Fruit fly (Drosophila melanogaster) whole organism, embryonic: ENCODE results near the gene Jhbp7.
A peak's percentile ranks its signal among the peaks of the same experiment; 100 is the strongest.

ENCODE experiments used
- Antp ChIP-seq: fragments of 200-800 bp; sonication (Bioruptor generic); optimal IDR thresholded peaks from 3 replicates; lab custom pipeline; 2016; ENCODE audit warnings: missing biosample characterization, missing genetic modification characterization
- CG11560 ChIP-seq: fragments of 200-800 bp; sonication (Bioruptor generic); IDR thresholded peaks from 3 replicates; pipeline ENCODE4 v1.3.6; 2022; ENCODE audit warnings: missing biosample characterization, missing genetic modification characterization
- CG12236 ChIP-seq: fragments of 200-800 bp; sonication (Bioruptor generic); optimal IDR thresholded peaks from 2 replicates; lab custom pipeline; 2016; ENCODE audit warnings: missing biosample characterization, missing genetic modification characterization
- CG1233 ChIP-seq: fragments of 200-800 bp; sonication (Bioruptor generic); optimal IDR thresholded peaks from 4 replicates; lab custom pipeline; 2018; ENCODE audit warnings: missing biosample characterization, mild to moderate bottlenecking, missing genetic modification characterization
- CG14965 ChIP-seq: fragments of 200-800 bp; sonication (Bioruptor generic); optimal IDR thresholded peaks from 2 replicates; lab custom pipeline; 2016; ENCODE audit warnings: missing biosample characterization, missing genetic modification characterization, borderline replicate concordance
- CG15073 ChIP-seq: fragments of 200-800 bp; sonication (Bioruptor generic); optimal IDR thresholded peaks from 2 replicates; lab custom pipeline; 2016; ENCODE audit warnings: missing biosample characterization, missing genetic modification characterization
- CG30403 ChIP-seq: fragments of 200-800 bp; sonication (Bioruptor generic); optimal IDR thresholded peaks from 3 replicates; lab custom pipeline; 2016; ENCODE audit warnings: missing biosample characterization, missing genetic modification characterization
- CG3163 ChIP-seq: fragments of 200-800 bp; sonication (Bioruptor generic); optimal IDR thresholded peaks from 3 replicates; lab custom pipeline; 2016; ENCODE audit warnings: missing biosample characterization, missing genetic modification characterization
- CG34224 ChIP-seq: fragments of 200-800 bp; sonication (Bioruptor generic); IDR thresholded peaks from 3 replicates; pipeline ENCODE4 v1.3.6; 2022; ENCODE audit warnings: missing biosample characterization, missing genetic modification characterization; ENCODE audit not compliant: partially characterized antibody
- CG34422 ChIP-seq: fragments of 200-800 bp; sonication (Bioruptor generic); IDR thresholded peaks from 3 replicates; pipeline ENCODE4 v1.3.6; 2022; ENCODE audit warnings: missing biosample characterization, missing genetic modification characterization
- CG42726 ChIP-seq: fragments of 200-800 bp; sonication (Bioruptor generic); IDR thresholded peaks from 2 replicates; pipeline ENCODE4 v1.3.6; 2022; ENCODE audit warnings: missing biosample characterization, missing genetic modification characterization; ENCODE audit not compliant: partially characterized antibody
- CG5180 ChIP-seq: fragments of 200-800 bp; sonication (Bioruptor generic); optimal IDR thresholded peaks from 3 replicates; lab custom pipeline; 2017; ENCODE audit warnings: missing biosample characterization, missing genetic modification characterization, mild to moderate bottlenecking, moderate library complexity, missing genetic modification reagents
- CG5953 ChIP-seq: fragments of 200-800 bp; sonication (Bioruptor generic); IDR thresholded peaks from 2 replicates; pipeline ENCODE4 v1.3.6; 2022; ENCODE audit warnings: missing biosample characterization, missing genetic modification characterization
- CG7556 ChIP-seq: fragments of 200-800 bp; sonication (Bioruptor generic); optimal IDR thresholded peaks from 2 replicates; lab custom pipeline; 2017; ENCODE audit warnings: missing biosample characterization, mild to moderate bottlenecking, missing genetic modification characterization
- CG9727 ChIP-seq: fragments of 200-800 bp; sonication (Bioruptor generic); optimal IDR thresholded peaks from 3 replicates; lab custom pipeline; 2017; ENCODE audit warnings: missing biosample characterization, mild to moderate bottlenecking, missing genetic modification characterization
- CG9817 ChIP-seq: fragments of 200-800 bp; sonication (Bioruptor generic); optimal IDR thresholded peaks from 2 replicates; lab custom pipeline; 2018; ENCODE audit warnings: missing biosample characterization, mild to moderate bottlenecking, missing genetic modification characterization, moderate library complexity
- CG9932 ChIP-seq: fragments of 200-800 bp; sonication (Bioruptor generic); IDR thresholded peaks from 2 replicates; pipeline ENCODE4 v1.3.6; 2022; ENCODE audit warnings: missing biosample characterization, missing genetic modification characterization
- Chrac-16 ChIP-seq: fragments of 200-800 bp; sonication (Bioruptor generic); optimal IDR thresholded peaks from 3 replicates; lab custom pipeline; 2016; ENCODE audit warnings: missing biosample characterization, missing genetic modification characterization
- D19B ChIP-seq: fragments of 200-800 bp; sonication (Bioruptor generic); optimal IDR thresholded peaks from 2 replicates; lab custom pipeline; 2017; ENCODE audit warnings: missing biosample characterization, mild to moderate bottlenecking, missing genetic modification characterization
- ERR ChIP-seq: fragments of 200-800 bp; sonication (Bioruptor generic); optimal IDR thresholded peaks from 2 replicates; lab custom pipeline; 2016; ENCODE audit warnings: missing biosample characterization, missing genetic modification characterization
- Fer3 ChIP-seq: fragments of 200-800 bp; sonication (Bioruptor generic); optimal IDR thresholded peaks from 2 replicates; lab custom pipeline; 2018; ENCODE audit warnings: missing biosample characterization, mild to moderate bottlenecking, missing genetic modification characterization, moderate library complexity
- Hmx ChIP-seq: fragments of 200-800 bp; sonication (Bioruptor generic); optimal IDR thresholded peaks from 2 replicates; lab custom pipeline; 2016; ENCODE audit warnings: missing biosample characterization, missing genetic modification characterization
- Hr3 ChIP-seq: fragments of 200-800 bp; sonication (Bioruptor generic); optimal IDR thresholded peaks from 3 replicates; lab custom pipeline; 2016; ENCODE audit warnings: missing biosample characterization, missing genetic modification characterization
- Kr ChIP-seq: fragments of 200-800 bp; sonication (Bioruptor generic); optimal IDR thresholded peaks from 2 replicates; lab custom pipeline; 2017; ENCODE audit warnings: missing biosample characterization, mild to moderate bottlenecking, missing genetic modification characterization
- Lhr ChIP-seq: fragments of 200-800 bp; sonication (Bioruptor generic); optimal IDR thresholded peaks from 3 replicates; lab custom pipeline; 2017; ENCODE audit warnings: mild to moderate bottlenecking, missing biosample characterization, missing genetic modification reagents, missing genetic modification characterization
- Lpt ChIP-seq: fragments of >200 bp; optimal IDR thresholded peaks from 2 replicates; lab custom pipeline; 2018; ENCODE audit warnings: missing biosample characterization, missing genetic modification characterization
- Nf-YB ChIP-seq: fragments of 200-800 bp; sonication (Bioruptor generic); optimal IDR thresholded peaks from 3 replicates; lab custom pipeline; 2019; ENCODE audit warnings: missing biosample characterization, mild to moderate bottlenecking, missing genetic modification characterization, moderate library complexity
- Rx ChIP-seq: fragments of 200-800 bp; sonication (Bioruptor generic); IDR thresholded peaks from 2 replicates; pipeline ENCODE4 v1.3.6; 2022; ENCODE audit warnings: missing biosample characterization, missing genetic modification characterization
- Side ChIP-seq: fragments of 200-800 bp; sonication (Bioruptor generic); optimal IDR thresholded peaks from 2 replicates; lab custom pipeline; 2016; ENCODE audit warnings: missing biosample characterization, missing genetic modification characterization
- Spps ChIP-seq: fragments of 200-800 bp; sonication (Bioruptor generic); optimal IDR thresholded peaks from 2 replicates; lab custom pipeline; 2018; ENCODE audit warnings: missing biosample characterization, mild to moderate bottlenecking, missing genetic modification characterization
- al ChIP-seq: fragments of 200-800 bp; sonication (Bioruptor generic); IDR thresholded peaks from 2 replicates; pipeline ENCODE4 v1.3.6; 2022; ENCODE audit warnings: missing biosample characterization, missing genetic modification characterization
- amos ChIP-seq: fragments of 200-800 bp; sonication (Bioruptor generic); IDR thresholded peaks from 2 replicates; pipeline ENCODE4 v1.3.6; 2022; ENCODE audit warnings: missing biosample characterization, missing genetic modification characterization; ENCODE audit not compliant: partially characterized antibody
- ase ChIP-seq: fragments of 200-800 bp; sonication (Bioruptor generic); IDR thresholded peaks from 3 replicates; pipeline ENCODE4 v1.3.6; 2022; ENCODE audit warnings: missing biosample characterization, missing genetic modification characterization
- cato ChIP-seq: fragments of 200-800 bp; sonication (Bioruptor generic); optimal IDR thresholded peaks from 2 replicates; lab custom pipeline; 2016; ENCODE audit warnings: missing biosample characterization, missing genetic modification characterization, borderline replicate concordance
- cg ChIP-seq: fragments of 200-800 bp; sonication (Bioruptor generic); optimal IDR thresholded peaks from 3 replicates; lab custom pipeline; 2019; ENCODE audit warnings: missing biosample characterization, mild to moderate bottlenecking, missing genetic modification characterization, moderate library complexity
- danr ChIP-seq: fragments of 200-800 bp; sonication (Bioruptor generic); IDR thresholded peaks from 2 replicates; pipeline ENCODE4 v1.3.6; 2022; ENCODE audit warnings: missing biosample characterization, missing genetic modification characterization
- en ChIP-seq: fragments of 200-800 bp; sonication (Bioruptor generic); optimal IDR thresholded peaks from 2 replicates; lab custom pipeline; 2016; ENCODE audit warnings: missing biosample characterization, missing genetic modification characterization
- ewg ChIP-seq: fragments of 200-800 bp; sonication (Bioruptor generic); optimal IDR thresholded peaks from 3 replicates; lab custom pipeline; 2017; ENCODE audit warnings: mild to moderate bottlenecking, missing biosample characterization, missing genetic modification reagents, missing genetic modification characterization
- hkb ChIP-seq, 2 experiments: fragments of 200-800 bp in 1 of 2; fragments of >200 bp in 1 of 2; sonication (Bioruptor generic) in 1 of 2; IDR thresholded peaks in 1 of 2; optimal IDR thresholded peaks in 1 of 2; 2 replicates each; pipeline versions ENCODE4 v1.3.6 to Lab custom; 2017 to 2022; ENCODE audit warnings: missing biosample characterization in 1 of 2, missing genetic modification characterization in 1 of 2
- lola ChIP-seq, 3 experiments: fragments of >200 bp in 2 of 3; fragments of 200-800 bp in 1 of 3; sonication (Bioruptor generic) in 1 of 3; optimal IDR thresholded peaks; 2 replicates each; lab custom pipeline; 2017 to 2019; ENCODE audit warnings: missing biosample characterization in 3 of 3, missing genetic modification characterization in 3 of 3, mild to moderate bottlenecking in 1 of 3, moderate library complexity in 1 of 3
- nmo ChIP-seq: fragments of 200-800 bp; sonication (Bioruptor generic); optimal IDR thresholded peaks from 2 replicates; lab custom pipeline; 2018; ENCODE audit warnings: missing biosample characterization, mild to moderate bottlenecking, missing genetic modification characterization, moderate library complexity
- odd ChIP-seq: fragments of 200-800 bp; sonication (Bioruptor generic); optimal IDR thresholded peaks from 2 replicates; lab custom pipeline; 2017; ENCODE audit warnings: missing biosample characterization, mild to moderate bottlenecking, missing genetic modification characterization
- prd ChIP-seq, 3 experiments: fragments of >200 bp in 2 of 3; fragments of 200-800 bp in 1 of 3; sonication (Bioruptor generic) in 1 of 3; optimal IDR thresholded peaks in 2 of 3; IDR thresholded peaks in 1 of 3; 2 replicates in 2 of 3; 3 replicates in 1 of 3; pipeline versions ENCODE4 v1.3.6 to Lab custom; 2017 to 2022; ENCODE audit warnings: missing biosample characterization in 1 of 3, missing genetic modification characterization in 1 of 3
- slou ChIP-seq: fragments of 200-800 bp; sonication (Bioruptor generic); optimal IDR thresholded peaks from 3 replicates; lab custom pipeline; 2016; ENCODE audit warnings: missing biosample characterization, missing genetic modification characterization
- toy ChIP-seq: fragments of 200-800 bp; sonication (Bioruptor generic); IDR thresholded peaks from 2 replicates; pipeline ENCODE4 v1.3.6; 2022; ENCODE audit warnings: missing biosample characterization, missing genetic modification characterization
- trem ChIP-seq: fragments of 200-800 bp; optimal IDR thresholded peaks from 3 replicates; lab custom pipeline; 2019; ENCODE audit warnings: missing biosample characterization, mild to moderate bottlenecking, missing genetic modification characterization, moderate library complexity
- tx ChIP-seq: fragments of 200-800 bp; sonication (Bioruptor generic); optimal IDR thresholded peaks from 2 replicates; lab custom pipeline; 2016; ENCODE audit warnings: missing biosample characterization, missing genetic modification characterization
- z ChIP-seq: fragments of 200-800 bp; sonication (Bioruptor generic); IDR thresholded peaks from 3 replicates; pipeline ENCODE4 v1.3.6; 2022; ENCODE audit warnings: missing biosample characterization, missing genetic modification characterization
- zen2 ChIP-seq: fragments of 200-800 bp; sonication (Bioruptor generic); IDR thresholded peaks from 3 replicates; pipeline ENCODE4 v1.3.6; 2022; ENCODE audit warnings: missing biosample characterization, missing genetic modification characterization; ENCODE audit not compliant: partially characterized antibody

Jhbp7 gene

dm6 chr3R:25193726-25194204, 43.6 kb upstream of the Jhbp7 start, which contains the start of gene lobo (continued):
- no peak for TF ChIP-seq Kr (GFP tag; lab: Kevin White, UChicago)
- TF ChIP-seq Chrac-16 (GFP tag; lab: Kevin White, UChicago): peak; percentile 1
- no peak for TF ChIP-seq Hmx
- TF ChIP-seq prd (optimal IDR thresholded peaks at IDR 0.05; lab: Kevin White, UChicago): no peak
- TF ChIP-seq prd (GFP tag; IDR thresholded peaks at IDR 0.05; lab: Robert Waterston, UW): no peak
- peak; percentile 48 for TF ChIP-seq Fer3 (tag; lab: Kevin White, UChicago)
- peak; percentile 32 for TF ChIP-seq CG7556 (GFP tag; lab: Kevin White, UChicago)
- TF ChIP-seq Antp (GFP tag; lab: Kevin White, UChicago): peak; percentile 10
- no peak for TF ChIP-seq danr (GFP tag; lab: Robert Waterston, UW)
- TF ChIP-seq en: no peak
- peak; percentile 61 for TF ChIP-seq ewg (GFP tag; lab: Kevin White, UChicago)
- no peak for TF ChIP-seq slou
- no peak for TF ChIP-seq CG15073 (GFP tag; lab: Kevin White, UChicago)
- peak; percentile 60 for TF ChIP-seq trem (tag; lab: Kevin White, UChicago)
- TF ChIP-seq Lpt (GFP tag; lab: Kevin White, UChicago): no peak
- TF ChIP-seq CG3163 (GFP tag; lab: Kevin White, UChicago): peak; percentile 54
- TF ChIP-seq CG5180 (GFP tag; lab: Kevin White, UChicago): peak; percentile 35
- peak; percentile 54 for TF ChIP-seq amos (GFP tag; lab: Robert Waterston, UW)
- TF ChIP-seq CG9817 (tag; lab: Kevin White, UChicago): peak; percentile 75
- TF ChIP-seq odd (GFP tag; lab: Kevin White, UChicago): no peak
- peak; percentile 11 for TF ChIP-seq CG14965 (GFP tag; lab: Kevin White, UChicago)
- peak; percentile 6; the same call in 1 of the 3 replicates for TF ChIP-seq CG11560
- peak in 1 of 3 experiments; percentile 50 for TF ChIP-seq lola (GFP tag; optimal IDR thresholded peaks at IDR 0.05; lab: Kevin White, UChicago)
- peak; percentile 38 for TF ChIP-seq tx
- TF ChIP-seq Lhr: peak; percentile 82
- TF ChIP-seq CG34422 (GFP tag; lab: Robert Waterston, UW): peak; percentile 68
- peak; percentile 56 for TF ChIP-seq CG12236 (GFP tag; lab: Kevin White, UChicago)
- no peak for TF ChIP-seq hkb (optimal IDR thresholded peaks at IDR 0.05; lab: Kevin White, UChicago)
- TF ChIP-seq hkb (GFP tag; IDR thresholded peaks at IDR 0.05; lab: Robert Waterston, UW): peak; percentile 19; the same call in 1 of the 2 replicates
- TF ChIP-seq cg: no peak
- peak; percentile 48; the same call in 1 of the 2 replicates for TF ChIP-seq al (GFP tag; lab: Robert Waterston, UW)
- peak; percentile 47 for TF ChIP-seq D19B
- TF ChIP-seq Spps (tag; lab: Kevin White, UChicago): no peak
- TF ChIP-seq zen2 (GFP tag; lab: Robert Waterston, UW): no peak
- TF ChIP-seq CG9727: peak; percentile 31
- peak; percentile 57 for TF ChIP-seq nmo
- peak; percentile 46; the same call in 1 of the 3 replicates for TF ChIP-seq ase (GFP tag; lab: Robert Waterston, UW)
- no peak for TF ChIP-seq toy (GFP tag; lab: Robert Waterston, UW)
- TF ChIP-seq CG30403: peak; percentile 39
- peak; percentile 81 for TF ChIP-seq CG9932 (GFP tag; lab: Robert Waterston, UW)
- no peak for TF ChIP-seq z (GFP tag; lab: Robert Waterston, UW)
- no peak for TF ChIP-seq CG34224
- TF ChIP-seq Nf-YB (GFP tag; lab: Kevin White, UChicago): peak; percentile 60
- peak; percentile 34 for TF ChIP-seq cato (GFP tag; lab: Kevin White, UChicago)
- no peak for TF ChIP-seq Rx
- peak; percentile 65 for TF ChIP-seq Hr3 (GFP tag; lab: Kevin White, UChicago)
- peak; percentile 62; the same call in 1 of the 2 replicates for TF ChIP-seq CG42726 (GFP tag; lab: Robert Waterston, UW)
- peak; percentile 12 for TF ChIP-seq ERR
- TF ChIP-seq CG1233: peak; percentile 68
- peak; percentile 72 for TF ChIP-seq CG5953 (GFP tag; lab: Robert Waterston, UW)
- peak; percentile 70 for TF ChIP-seq Side (GFP tag; lab: Kevin White, UChicago)
